Fruit fly (Drosophila melanogaster): ENCODE results near the gene alpha-PheRS.

DNA sequence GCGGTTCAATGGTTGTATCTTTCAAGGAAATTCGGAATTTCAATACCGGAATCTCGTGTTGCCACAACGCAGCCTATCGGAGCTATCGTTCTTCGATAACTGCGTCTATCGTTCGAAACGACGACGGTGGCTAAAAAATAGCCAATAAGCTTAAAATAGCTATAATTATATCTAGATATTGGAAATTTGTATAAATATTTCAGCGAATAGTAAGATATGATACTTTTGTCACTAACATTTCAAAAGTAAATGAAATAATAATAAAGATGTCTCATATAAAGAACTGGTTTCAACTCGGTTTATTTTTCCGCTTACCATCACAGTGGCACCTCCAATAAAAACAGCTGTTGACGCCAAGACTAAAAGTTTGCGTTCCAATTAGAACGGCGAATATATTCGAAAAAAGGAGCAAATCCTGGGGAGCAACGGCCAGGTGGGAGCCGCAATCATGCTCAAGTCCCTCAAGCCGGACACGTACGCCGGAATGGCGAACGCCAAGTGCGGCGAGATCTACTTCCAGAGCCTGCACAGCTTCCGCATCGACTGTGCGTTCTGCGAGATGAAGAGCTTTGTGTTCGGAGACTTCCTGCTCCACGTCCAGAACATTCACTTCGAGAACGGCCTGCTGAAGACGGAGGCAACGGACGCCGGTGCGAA lies at the start of gene alpha-PheRS, which contains the start of gene CG2129:
- TF ChIP-seq CG33017 (tag; optimal IDR thresholded peaks at IDR 0.05) (no peak), Crg-1 (GFP tag; optimal IDR thresholded peaks at IDR 0.05) (peak; percentile 22)
